Worm (Caenorhabditis elegans) whole organism, L4 larva: ENCODE results near the gene vha-17.
"Not testable (repeated sequence)": the region's sequence is repeated elsewhere in the genome, so short reads cannot be mapped to it uniquely, and the experiment has no call there.

ENCODE experiments used
- F37D6.2 ChIP-seq: sonication (generic microtip); optimal IDR thresholded peaks from 2 replicates; lab custom pipeline; 2016; ENCODE audit warnings: mild to moderate bottlenecking, missing genetic modification characterization, missing compliant biosample characterization
- R02D3.7 ChIP-seq: fragments of 150-350 bp; sonication (generic microtip); optimal IDR thresholded peaks from 3 replicates; lab custom pipeline; 2014; ENCODE audit warnings: missing biosample characterization, missing genetic modification characterization
- T26A8.4 ChIP-seq: fragments of 200-800 bp; sonication (Bioruptor generic); IDR thresholded peaks from 2 replicates; pipeline ENCODE4 v1.3.6; 2022; ENCODE audit warnings: missing genetic modification characterization, missing compliant biosample characterization
- Y105C5A.15 ChIP-seq: fragments of 200-800 bp; sonication (Bioruptor generic); IDR thresholded peaks from 2 replicates; pipeline ENCODE4 v1.3.6; 2022; ENCODE audit warnings: missing genetic modification characterization, missing compliant biosample characterization
- Y48G9A.11 ChIP-seq: fragments of 200-800 bp; sonication (Bioruptor generic); IDR thresholded peaks from 2 replicates; pipeline ENCODE4 v1.3.6; 2022; ENCODE audit warnings: missing genetic modification reagents, missing genetic modification characterization, missing compliant biosample characterization
- Y75B8A.6 ChIP-seq: fragments of 200-800 bp; sonication (Bioruptor generic); IDR thresholded peaks from 2 replicates; pipeline ENCODE4 v1.3.6; 2022; ENCODE audit warnings: missing genetic modification reagents, missing genetic modification characterization, missing compliant biosample characterization
- aha-1 ChIP-seq: fragments of 150-350 bp; peaks from one replicate; lab custom pipeline; 2014; ENCODE audit warnings: missing biosample characterization, missing genetic modification characterization
- ces-1 ChIP-seq: fragments of 150-350 bp; sonication (generic microtip); optimal IDR thresholded peaks from 4 replicates; lab custom pipeline; 2014; ENCODE audit warnings: missing biosample characterization, missing genetic modification reagents, missing genetic modification characterization
- daf-16 ChIP-seq, 3 experiments: sonication (generic microtip); optimal IDR thresholded peaks; 2 replicates each; lab custom pipeline; 2016 to 2017; ENCODE audit warnings: missing genetic modification characterization in 3 of 3, missing genetic modification reagents in 3 of 3, mild to moderate bottlenecking in 2 of 3, missing compliant biosample characterization in 2 of 3, missing biosample characterization in 1 of 3, moderate library complexity in 1 of 3
- daf-19 ChIP-seq: fragments of 200-800 bp; sonication (Bioruptor generic); conservative IDR thresholded peaks from 2 replicates; pipeline ENCODE4 v1.3.6; 2022; ENCODE audit warnings: missing genetic modification characterization, missing compliant biosample characterization
- dmd-9 ChIP-seq: fragments of 200-800 bp; sonication (Bioruptor generic); IDR thresholded peaks from 2 replicates; pipeline ENCODE4 v1.3.6; 2022; ENCODE audit warnings: missing genetic modification reagents, missing genetic modification characterization, missing compliant biosample characterization
- egl-43 ChIP-seq: fragments of 200-800 bp; sonication (Bioruptor generic); IDR thresholded peaks from 2 replicates; pipeline ENCODE4 v1.3.6; 2022; ENCODE audit warnings: missing genetic modification reagents, missing genetic modification characterization, missing compliant biosample characterization
- fos-1 ChIP-seq: fragments of 150-350 bp; optimal IDR thresholded peaks from 2 replicates; lab custom pipeline; 2014; ENCODE audit warnings: missing biosample characterization, missing genetic modification characterization
- hmg-1.1 ChIP-seq: fragments of 200-800 bp; sonication (Bioruptor generic); IDR thresholded peaks from 2 replicates; pipeline ENCODE4 v1.3.6; 2022; ENCODE audit warnings: missing genetic modification reagents, missing genetic modification characterization, missing compliant biosample characterization
- lim-7 ChIP-seq: fragments of 200-800 bp; sonication (Bioruptor generic); IDR thresholded peaks from 2 replicates; pipeline ENCODE4 v1.3.6; 2022; ENCODE audit warnings: missing genetic modification characterization, missing compliant biosample characterization
- lin-1 ChIP-seq: fragments of 200-800 bp; sonication (Bioruptor generic); IDR thresholded peaks from 2 replicates; pipeline ENCODE4 v1.3.6; 2022; ENCODE audit warnings: missing genetic modification reagents, missing genetic modification characterization, missing compliant biosample characterization
- lsy-2 ChIP-seq, 2 experiments: fragments of 150-350 bp in 1 of 2; sonication (generic microtip) in 1 of 2; optimal IDR thresholded peaks; 2 replicates each; lab custom pipeline; 2014 to 2017; ENCODE audit warnings: missing biosample characterization in 2 of 2, missing genetic modification characterization in 2 of 2
- mdl-1 ChIP-seq, 2 experiments: fragments of 150-350 bp in 1 of 2; sonication (generic microtip) in 1 of 2; optimal IDR thresholded peaks; 2 replicates each; lab custom pipeline; 2014 to 2017; ENCODE audit warnings: missing biosample characterization in 2 of 2, missing genetic modification characterization in 2 of 2
- mes-2 ChIP-seq: sonication (generic microtip); optimal IDR thresholded peaks from 2 replicates; lab custom pipeline; 2016; ENCODE audit warnings: missing genotype, mild to moderate bottlenecking, missing genetic modification characterization, missing compliant biosample characterization; ENCODE audit not compliant: poor library complexity, severe bottlenecking
- nhr-237 ChIP-seq: sonication (generic microtip); optimal IDR thresholded peaks from 2 replicates; lab custom pipeline; 2017; ENCODE audit warnings: missing biosample characterization, missing genetic modification characterization
- nhr-41 ChIP-seq: fragments of 200-800 bp; sonication (Bioruptor generic); IDR thresholded peaks from 2 replicates; pipeline ENCODE4 v1.3.6; 2022; ENCODE audit warnings: missing genetic modification reagents, missing genetic modification characterization, missing compliant biosample characterization
- rbr-2 ChIP-seq: sonication (generic microtip); optimal IDR thresholded peaks from 2 replicates; lab custom pipeline; 2016; ENCODE audit warnings: missing genotype, missing genetic modification characterization, missing compliant biosample characterization
- saeg-2 ChIP-seq: fragments of 200-800 bp; sonication (Bioruptor generic); IDR thresholded peaks from 2 replicates; pipeline ENCODE4 v1.3.6; 2022; ENCODE audit warnings: missing genetic modification reagents, missing genetic modification characterization, missing compliant biosample characterization
- snpc-4 ChIP-seq: fragments of 150-350 bp; optimal IDR thresholded peaks from 2 replicates; lab custom pipeline; 2014; ENCODE audit warnings: missing biosample characterization, missing genetic modification characterization
- tag-97 ChIP-seq: fragments of 200-800 bp; sonication (Bioruptor generic); IDR thresholded peaks from 2 replicates; pipeline ENCODE4 v1.3.6; 2022; ENCODE audit warnings: missing genetic modification characterization, missing compliant biosample characterization
- unc-62 ChIP-seq, 3 experiments: fragments of 150-350 bp in 1 of 3; sonication (generic microtip); optimal IDR thresholded peaks in 2 of 3; peaks in 1 of 3; 1 replicate in 1 of 3; 2 replicates in 2 of 3; lab custom pipeline; 2014 to 2017; ENCODE audit warnings: missing biosample characterization in 3 of 3, missing genetic modification characterization in 3 of 3, missing genetic modification reagents in 3 of 3, missing genotype in 1 of 3
- vab-7 ChIP-seq: fragments of 200-800 bp; sonication (Bioruptor generic); IDR thresholded peaks from 2 replicates; pipeline ENCODE4 v1.3.6; 2022; ENCODE audit warnings: missing genetic modification reagents, missing genetic modification characterization, missing compliant biosample characterization
- zag-1 ChIP-seq: fragments of 150-350 bp; optimal IDR thresholded peaks from 2 replicates; lab custom pipeline; 2014; ENCODE audit warnings: missing biosample characterization, missing genetic modification characterization
- zfp-2 ChIP-seq: sonication (generic microtip); optimal IDR thresholded peaks from 2 replicates; lab custom pipeline; 2016; ENCODE audit warnings: mild to moderate bottlenecking, missing genetic modification characterization, missing compliant biosample characterization
- ztf-11 ChIP-seq: fragments of 150-350 bp; optimal IDR thresholded peaks from 2 replicates; lab custom pipeline; 2014; ENCODE audit warnings: missing biosample characterization, missing genetic modification characterization

vha-17 gene

ce11 chrIV:9274008-9274529 is 47.5 kb upstream of the vha-17 start, which contains the start of gene nmy-3:
Gene nmy-3, plus strand, starts transcription at chrIV:9274479.
- no peak for TF ChIP-seq egl-43 (GFP tag; lab: Robert Waterston, UW)
- peak in 1 of 2 experiments; percentile 91 for TF ChIP-seq unc-62 (GFP tag; optimal IDR thresholded peaks at IDR 0.05 in 1 of 2; lab: Kevin White, UChicago)
- no peak for TF ChIP-seq unc-62 (tag; optimal IDR thresholded peaks at IDR 0.05; lab: Kevin White, UChicago)
- TF ChIP-seq, all 104 proteins: peak for 1

- not testable (repeated sequence) for TF ChIP-seq Y105C5A.15; nhr-237 (tag; lab: Kevin White, UChicago); aha-1
These were observed 35.3 kb upstream of the vha-17 start, which contains the start of gene nhr-267 for ce11 chrIV:9286305-9286704. Gene nhr-267, minus strand, starts transcription at chrIV:9286405.

- TF ChIP-seq saeg-2 (no peak), tag-97 (GFP tag; lab: Robert Waterston, UW) (no peak), ces-1 (GFP tag; lab: Kevin White, UChicago) (no peak), T26A8.4 (GFP tag; lab: Robert Waterston, UW) (no peak), rbr-2 (tag; lab: Kevin White, UChicago) (no peak), hmg-1.1 (GFP tag; lab: Robert Waterston, UW) (no peak), snpc-4 (tag; lab: Kevin White, UChicago) (no peak), Y48G9A.11 (GFP tag; lab: Robert Waterston, UW) (no peak), lim-7 (GFP tag; lab: Robert Waterston, UW) (no peak), fos-1 (tag; lab: Kevin White, UChicago) (no peak), nhr-237 (tag; lab: Kevin White, UChicago) (no peak), zfp-2 (tag; lab: Kevin White, UChicago) (no peak)
These were observed 32.0 kb upstream of the vha-17 start for ce11 chrIV:9289635-9290034.

ce11 chrIV:9293825-9294224 is 27.8 kb upstream of the vha-17 start, which contains the start of gene nhr-264:
Gene nhr-264, minus strand, starts transcription at chrIV:9293925.
- not testable (repeated sequence) for TF ChIP-seq mes-2 (tag; lab: Kevin White, UChicago); Y75B8A.6 (GFP tag; lab: Robert Waterston, UW); zag-1 (tag; lab: Kevin White, UChicago)

ce11 chrIV:9296285-9296684 is 25.3 kb upstream of the vha-17 start, which contains the start of gene F49C12.1:
Gene F49C12.1, minus strand, starts transcription at chrIV:9296354.
- TF ChIP-seq daf-19 (GFP tag; lab: Robert Waterston, UW), result no peak
- no peak for TF ChIP-seq mdl-1 (tag; optimal IDR thresholded peaks at IDR 0.05; lab: Kevin White, UChicago)
- TF ChIP-seq aha-1, result peak; percentile 51
- TF ChIP-seq lsy-2 (tag; optimal IDR thresholded peaks at IDR 0.05; lab: Kevin White, UChicago), result no peak
- peak in 1 of 2 experiments; percentile 65 for TF ChIP-seq unc-62 (GFP tag; optimal IDR thresholded peaks at IDR 0.05 in 1 of 2; lab: Kevin White, UChicago)
- no peak for TF ChIP-seq unc-62 (tag; optimal IDR thresholded peaks at IDR 0.05; lab: Kevin White, UChicago)

ce11 chrIV:9299145-9299544 is 22.5 kb upstream of the vha-17 start, which contains the start of gene F49C12.2:
Gene F49C12.2, minus strand, starts transcription at chrIV:9299245.
- TF ChIP-seq daf-16 (GFP tag; optimal IDR thresholded peaks at IDR 0.05; lab: Kevin White, UChicago), result no peak
- TF ChIP-seq daf-16 (tag; optimal IDR thresholded peaks at IDR 0.05; lab: Kevin White, UChicago), result no peak
- no peak for TF ChIP-seq lin-1 (GFP tag; lab: Robert Waterston, UW)
- TF ChIP-seq daf-19 (GFP tag; lab: Robert Waterston, UW), result no peak
- no peak for TF ChIP-seq R02D3.7
- no peak for TF ChIP-seq snpc-4 (tag; lab: Kevin White, UChicago)
- TF ChIP-seq dmd-9, result no peak
- no peak for TF ChIP-seq tag-97 (GFP tag; lab: Robert Waterston, UW)
- no peak for TF ChIP-seq vab-7
- TF ChIP-seq nhr-41 (GFP tag; lab: Robert Waterston, UW), result no peak
- TF ChIP-seq ztf-11 (tag; lab: Kevin White, UChicago), result no peak
- no peak for TF ChIP-seq F37D6.2 (tag; lab: Kevin White, UChicago)
